Worm (Caenorhabditis elegans): ENCODE results near the gene popl-1.

DNA sequence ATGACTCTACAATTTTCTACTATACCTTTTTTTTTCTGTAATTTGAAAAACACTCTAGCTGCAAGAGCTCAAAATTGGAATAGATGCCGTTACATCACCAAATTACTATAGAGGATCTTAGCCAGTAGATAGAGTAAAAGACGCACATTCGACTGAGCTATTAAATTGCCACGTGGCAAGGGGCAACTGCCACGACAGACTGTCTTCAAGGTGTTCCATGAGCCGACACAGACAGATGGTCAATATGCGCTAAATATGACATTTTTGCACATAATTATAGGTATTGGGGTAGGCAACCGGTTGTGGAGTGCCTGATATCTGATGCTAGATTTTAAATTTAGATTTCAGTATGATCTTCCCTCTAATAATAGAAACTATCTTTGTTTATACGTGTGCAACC lies 48.7 kb upstream of the popl-1 start:
- no peak for TF ChIP-seq ztf-11 (tag; optimal IDR thresholded peaks at IDR 0.05)
- no peak for TF ChIP-seq nhr-10 (tag; optimal IDR thresholded peaks at IDR 0.05)
- TF ChIP-seq lim-7 (GFP tag; IDR thresholded peaks at IDR 0.05): no peak
- no peak for TF ChIP-seq mxl-2 (GFP tag; conservative IDR thresholded peaks at IDR 0.05)
- TF ChIP-seq Y75B8A.6 (GFP tag; IDR thresholded peaks at IDR 0.05): no peak
- no peak for TF ChIP-seq ztf-7 (tag; optimal IDR thresholded peaks at IDR 0.05)
- no peak for TF ChIP-seq daf-12 (tag; optimal IDR thresholded peaks at IDR 0.05)

Data from whole organism, L4 larva.